Worm (Caenorhabditis elegans) whole organism, young adult: ENCODE measurements around the gene F33A8.4.
A peak's percentile ranks its signal among the peaks of the same experiment; 100 is the strongest.

Source experiments
- T26A5.8 ChIP-seq: sonication (generic microtip); optimal IDR thresholded peaks from 2 replicates; lab custom pipeline; 2016; ENCODE audit warnings: missing genetic modification characterization, missing compliant biosample characterization
- Y53F4B.3 ChIP-seq: fragments of 200-800 bp; sonication (Bioruptor generic); IDR thresholded peaks from 2 replicates; pipeline ENCODE4 v1.3.6; 2022; ENCODE audit warnings: missing genetic modification reagents, missing genetic modification characterization, missing compliant biosample characterization
- ama-1 ChIP-seq, 3 experiments: fragments of 150-350 bp in 1 of 3; sonication (generic microtip) in 2 of 3; optimal IDR thresholded peaks; 2 replicates each; lab custom pipeline; 2014 to 2018; ENCODE audit warnings: missing biosample characterization in 2 of 3, missing genetic modification characterization in 2 of 3, missing genetic modification reagents in 2 of 3
- efl-1 ChIP-seq: fragments of 150-350 bp; optimal IDR thresholded peaks from 2 replicates; lab custom pipeline; 2014; ENCODE audit warnings: missing biosample characterization, missing genetic modification reagents, missing genetic modification characterization
- ets-4 ChIP-seq: fragments of 200-800 bp; sonication (Bioruptor generic); optimal IDR thresholded peaks from 2 replicates; lab custom pipeline; 2018; ENCODE audit warnings: mild to moderate bottlenecking, missing genetic modification characterization, missing compliant biosample characterization
- hlh-26 ChIP-seq: fragments of 200-800 bp; sonication (Bioruptor generic); conservative IDR thresholded peaks from 2 replicates; pipeline ENCODE4 v1.3.6; 2022; ENCODE audit warnings: missing genetic modification reagents, missing genetic modification characterization, missing compliant biosample characterization
- hrde-1 ChIP-seq: sonication (generic microtip); optimal IDR thresholded peaks from 2 replicates; lab custom pipeline; 2016; ENCODE audit warnings: missing genetic modification characterization, mild to moderate bottlenecking, missing compliant biosample characterization, moderate library complexity, missing genotype, missing genetic modification reagents, borderline replicate concordance
- lsy-27 ChIP-seq: sonication (generic microtip); optimal IDR thresholded peaks from 2 replicates; lab custom pipeline; 2017; ENCODE audit warnings: missing genetic modification characterization, mild to moderate bottlenecking, missing compliant biosample characterization, antibody characterized with exemption, missing genotype, borderline replicate concordance; ENCODE audit not compliant: insufficient read depth
- madf-3 ChIP-seq: fragments of 200-800 bp; sonication (Bioruptor generic); IDR thresholded peaks from 2 replicates; pipeline ENCODE4 v1.3.6; 2022; ENCODE audit warnings: missing genetic modification reagents, missing genetic modification characterization, missing compliant biosample characterization
- mxl-1 ChIP-seq: sonication (generic microtip); optimal IDR thresholded peaks from 2 replicates; lab custom pipeline; 2016; ENCODE audit warnings: missing genetic modification characterization, missing compliant biosample characterization
- nhr-90 ChIP-seq: sonication (generic microtip); optimal IDR thresholded peaks from 2 replicates; lab custom pipeline; 2016; ENCODE audit warnings: missing genotype, mild to moderate bottlenecking, missing genetic modification characterization, missing compliant biosample characterization
- snpc-4 ChIP-seq, 5 experiments: fragments of 150-350 bp in 1 of 5; sonication (generic microtip) in 4 of 5; optimal IDR thresholded peaks; 2 replicates each; lab custom pipeline; 2014 to 2018; ENCODE audit warnings: missing genetic modification characterization in 5 of 5, missing biosample characterization in 3 of 5, antibody characterized with exemption in 2 of 5, mild to moderate bottlenecking in 2 of 5, missing compliant biosample characterization in 2 of 5, missing genotype in 2 of 5, moderate library complexity in 2 of 5, missing genetic modification reagents in 1 of 5
- unc-62 ChIP-seq: fragments of 150-350 bp; optimal IDR thresholded peaks from 2 replicates; lab custom pipeline; 2014; ENCODE audit warnings: missing biosample characterization, missing genetic modification reagents, missing genetic modification characterization

- TF ChIP-seq lsy-27 (tag; lab: Kevin White, UChicago), result no peak
- TF ChIP-seq mxl-1 (tag; lab: Kevin White, UChicago), result no peak
- TF ChIP-seq hrde-1, result no peak
- TF ChIP-seq efl-1 (GFP tag; lab: Kevin White, UChicago), result no peak
- TF ChIP-seq ama-1 (optimal IDR thresholded peaks at IDR 0.05; lab: Kevin White, UChicago), result no peak
- TF ChIP-seq ama-1 (GFP tag; optimal IDR thresholded peaks at IDR 0.05; lab: Kevin White, UChicago), result peak; percentile 13 to 67
- TF ChIP-seq hlh-26 (GFP tag; lab: Robert Waterston, UW), result no peak
- TF ChIP-seq snpc-4 (GFP tag; optimal IDR thresholded peaks at IDR 0.05; lab: Kevin White, UChicago), result no peak
- peak; percentile 26 to 57 (median 46) for TF ChIP-seq snpc-4 (tag; optimal IDR thresholded peaks at IDR 0.05; lab: Kevin White, UChicago)
- no peak for TF ChIP-seq unc-62 (GFP tag; lab: Kevin White, UChicago)
- no peak for TF ChIP-seq T26A5.8 (tag; lab: Kevin White, UChicago)
- TF ChIP-seq madf-3, result no peak
- TF ChIP-seq Y53F4B.3 (GFP tag; lab: Robert Waterston, UW), result no peak
- TF ChIP-seq nhr-90 (tag; lab: Kevin White, UChicago), result no peak
- TF ChIP-seq ets-4 (GFP tag; lab: Kevin White, UChicago), result peak; percentile 16
These were observed 5.9 kb downstream of the F33A8.4 start for ce11 chrII:11042878-11043331.
